Worm (Caenorhabditis elegans) whole organism, early embryonic: ENCODE measurements around the gene snrp-3.

Experiments
- ama-1 ChIP-seq: fragments of 150-350 bp; optimal IDR thresholded peaks from 2 replicates; lab custom pipeline; 2014
- flt-1 ChIP-seq: fragments of 200-800 bp; sonication (Bioruptor generic); IDR thresholded peaks from 2 replicates; pipeline ENCODE4 v1.3.6; 2022; ENCODE audit warnings: missing genetic modification characterization, missing compliant biosample characterization
- hnd-1 ChIP-seq: sonication (generic microtip); optimal IDR thresholded peaks from 2 replicates; lab custom pipeline; 2016; ENCODE audit warnings: missing genetic modification characterization, missing compliant biosample characterization
- tbx-11 ChIP-seq: fragments of 200-800 bp; sonication (Bioruptor generic); IDR thresholded peaks from 2 replicates; pipeline ENCODE4 v1.3.6; 2022; ENCODE audit warnings: missing genetic modification characterization, missing compliant biosample characterization
- tbx-37 ChIP-seq: fragments of 200-800 bp; sonication (Bioruptor generic); conservative IDR thresholded peaks from 2 replicates; pipeline ENCODE4 v1.3.6; 2022; ENCODE audit warnings: missing genetic modification reagents, missing genetic modification characterization, missing compliant biosample characterization

ce11 chrIV:8729636-8730035 lies 42.0 kb upstream of the snrp-3 start:
- no peak for TF ChIP-seq ama-1 (lab: Kevin White, UChicago)
- no peak for TF ChIP-seq flt-1 (GFP tag; lab: Robert Waterston, UW)
- no peak for TF ChIP-seq tbx-11 (GFP tag; lab: Robert Waterston, UW)
- TF ChIP-seq hnd-1 (tag; lab: Kevin White, UChicago) = no peak
- no peak for TF ChIP-seq tbx-37 (GFP tag; lab: Robert Waterston, UW)
